Fruit fly (Drosophila melanogaster): ENCODE results near the gene CG8064.

dm6 chr3R:18314320-18314719, 30.9 kb downstream of the CG8064 start, which contains the start of gene PKD:
- TF ChIP-seq psq (optimal IDR thresholded peaks at IDR 0.05), result no peak
- no peak for TF ChIP-seq insv (optimal IDR thresholded peaks at IDR 0.05)

All from Kc167 (cell line).